Worm (Caenorhabditis elegans) whole organism, L4/young adult: ENCODE data around the gene fezf-1.
"Not testable (repeated sequence)": the region's sequence is repeated elsewhere in the genome, so short reads cannot be mapped to it uniquely, and the experiment has no call there.

Source experiments
- W03F9.2 ChIP-seq: fragments of 150-350 bp; optimal IDR thresholded peaks from 2 replicates; lab custom pipeline; 2014; ENCODE audit warnings: missing biosample characterization, missing genetic modification characterization
- dao-5 ChIP-seq: sonication (generic microtip); optimal IDR thresholded peaks from 2 replicates; lab custom pipeline; 2016; ENCODE audit warnings: missing genotype, missing genetic modification characterization, moderate library complexity, missing compliant biosample characterization
- him-1 ChIP-seq: sonication (generic microtip); optimal IDR thresholded peaks from 2 replicates; lab custom pipeline; 2016; ENCODE audit warnings: missing genotype, missing genetic modification reagents, missing genetic modification characterization, missing compliant biosample characterization

DNA sequence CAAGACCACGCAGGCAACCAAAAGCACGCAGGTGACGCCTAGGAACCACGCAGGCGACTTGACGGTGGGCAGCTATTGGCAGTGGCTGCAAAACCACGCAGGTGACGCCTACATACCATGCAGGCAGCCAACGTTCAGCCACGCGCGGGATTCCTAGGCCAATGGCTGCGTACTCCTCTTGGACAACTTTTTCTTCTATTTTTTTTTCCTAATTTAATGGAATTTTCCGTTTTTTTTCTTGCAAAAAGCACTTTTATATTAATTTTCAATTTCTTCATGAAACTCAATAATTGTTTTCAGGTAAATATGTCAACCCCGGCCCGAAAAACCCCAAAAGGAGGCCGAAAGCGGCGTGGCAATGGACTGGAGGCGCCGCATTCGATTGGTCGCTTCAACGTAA, 10.7 kb upstream of the fezf-1 start, which contains the start of gene Y38H8A.7:
- not testable (repeated sequence) for TF ChIP-seq him-1 (tag; lab: Kevin White, UChicago); W03F9.2; dao-5 (tag; lab: Kevin White, UChicago)
